Worm (Caenorhabditis elegans): ENCODE results near the gene myrf-2.

DNA sequence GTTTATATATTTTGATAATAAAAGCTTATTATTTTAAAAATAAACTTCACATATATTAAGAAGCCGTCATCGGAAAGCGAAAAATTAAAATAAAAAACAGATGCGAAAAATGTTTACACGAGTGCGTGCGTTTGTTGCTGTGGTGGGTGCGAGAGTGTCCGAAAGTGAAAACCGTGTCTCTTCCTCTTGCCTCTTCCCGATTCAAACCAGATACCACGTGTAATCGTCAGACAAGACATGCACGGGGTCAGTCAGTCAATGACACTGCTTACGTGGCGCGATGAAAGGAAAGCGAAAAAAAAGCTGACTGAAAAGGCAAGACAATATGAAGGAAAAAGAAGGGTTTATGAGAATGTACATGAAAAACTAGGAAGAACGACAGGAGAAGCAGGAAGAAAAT lies 36.7 kb upstream of the myrf-2 start:
- TF ChIP-seq ztf-11 (tag; optimal IDR thresholded peaks at IDR 0.05), result no peak
- TF ChIP-seq unc-120 (tag; optimal IDR thresholded peaks at IDR 0.05; ENCODE audit: poor library complexity, severe bottlenecking), result no peak
- TF ChIP-seq unc-62 (GFP tag; optimal IDR thresholded peaks at IDR 0.05), result no peak
- no peak for TF ChIP-seq nhr-28 (tag; optimal IDR thresholded peaks at IDR 0.05)

All from whole organism, mixed stage, embryonic.